Worm (Caenorhabditis elegans) whole organism, young adult: ENCODE measurements around the gene F46G11.2.
A peak's percentile ranks its signal among the peaks of the same experiment; 100 is the strongest.

Experiments used
- B0019.2 ChIP-seq: fragments of 200-800 bp; sonication (Bioruptor generic); conservative IDR thresholded peaks from 2 replicates; pipeline ENCODE4 v1.3.6; 2022; ENCODE audit warnings: missing genetic modification reagents, missing genetic modification characterization, missing compliant biosample characterization
- B0035.1 ChIP-seq: sonication (generic microtip); optimal IDR thresholded peaks from 2 replicates; lab custom pipeline; 2016; ENCODE audit warnings: missing genetic modification characterization, mild to moderate bottlenecking, missing compliant biosample characterization, missing genotype, missing genetic modification reagents
- C17E4.6 ChIP-seq: fragments of 200-800 bp; sonication (Bioruptor generic); IDR thresholded peaks from 2 replicates; pipeline ENCODE4 v1.3.6; 2022; ENCODE audit warnings: missing genetic modification reagents, missing genetic modification characterization, missing compliant biosample characterization
- F23B12.7 ChIP-seq: sonication (generic microtip); optimal IDR thresholded peaks from 2 replicates; lab custom pipeline; 2017; ENCODE audit warnings: missing genetic modification characterization, mild to moderate bottlenecking, missing compliant biosample characterization, antibody characterized with exemption, moderate library complexity; ENCODE audit not compliant: insufficient read depth
- F37B4.10 ChIP-seq: fragments of 200-800 bp; sonication (Bioruptor generic); IDR thresholded peaks from 2 replicates; pipeline ENCODE4 v1.3.6; 2022; ENCODE audit warnings: missing genetic modification characterization, missing compliant biosample characterization
- F49E8.2 ChIP-seq: sonication (generic microtip); optimal IDR thresholded peaks from 3 replicates; lab custom pipeline; 2017; ENCODE audit warnings: missing genetic modification characterization, mild to moderate bottlenecking, missing compliant biosample characterization, antibody characterized with exemption, moderate library complexity; ENCODE audit not compliant: insufficient read depth
- F52B5.7 ChIP-seq: sonication (generic microtip); optimal IDR thresholded peaks from 2 replicates; lab custom pipeline; 2016; ENCODE audit warnings: mild to moderate bottlenecking, missing genetic modification characterization, missing compliant biosample characterization
- F55B11.4 ChIP-seq: sonication (generic microtip); optimal IDR thresholded peaks from 2 replicates; lab custom pipeline; 2016; ENCODE audit warnings: missing compliant biosample characterization, missing genetic modification characterization, borderline replicate concordance; ENCODE audit not compliant: insufficient read depth
- K11D2.4 ChIP-seq: fragments of 200-800 bp; sonication (Bioruptor generic); IDR thresholded peaks from 2 replicates; pipeline ENCODE4 v1.3.6; 2022; ENCODE audit warnings: missing genetic modification reagents, missing genetic modification characterization, missing compliant biosample characterization
- K12H6.12 ChIP-seq: fragments of 200-800 bp; sonication (Bioruptor generic); optimal IDR thresholded peaks from 2 replicates; lab custom pipeline; 2018; ENCODE audit warnings: mild to moderate bottlenecking, missing genetic modification characterization, missing compliant biosample characterization
- Y53G8AR.9 ChIP-seq: fragments of 200-800 bp; sonication (Bioruptor generic); conservative IDR thresholded peaks from 2 replicates; pipeline ENCODE4 v1.3.6; 2022; ENCODE audit warnings: missing genetic modification reagents, missing genetic modification characterization, missing compliant biosample characterization
- Y95B8A.8 ChIP-seq: fragments of 200-800 bp; sonication (Bioruptor generic); IDR thresholded peaks from 2 replicates; pipeline ENCODE4 v1.3.6; 2022; ENCODE audit warnings: missing genetic modification reagents, missing genetic modification characterization, missing compliant biosample characterization
- ZK185.1 ChIP-seq: sonication (generic microtip); optimal IDR thresholded peaks from 2 replicates; lab custom pipeline; 2016; ENCODE audit warnings: mild to moderate bottlenecking, missing genetic modification characterization, missing compliant biosample characterization; ENCODE audit not compliant: poor library complexity, severe bottlenecking
- akir-1 ChIP-seq: fragments of 200-800 bp; sonication (Bioruptor generic); optimal IDR thresholded peaks from 2 replicates; lab custom pipeline; 2018; ENCODE audit warnings: mild to moderate bottlenecking, missing genetic modification characterization, moderate library complexity, missing compliant biosample characterization
- aptf-3 ChIP-seq: fragments of 200-800 bp; sonication (Bioruptor generic); IDR thresholded peaks from 2 replicates; pipeline ENCODE4 v1.3.6; 2022; ENCODE audit warnings: missing genetic modification characterization, missing compliant biosample characterization
- athp-1 ChIP-seq: sonication (generic microtip); optimal IDR thresholded peaks from 2 replicates; lab custom pipeline; 2017; ENCODE audit warnings: mild to moderate bottlenecking, missing genetic modification characterization, missing compliant biosample characterization
- attf-6 ChIP-seq: fragments of 200-800 bp; sonication (Bioruptor generic); IDR thresholded peaks from 2 replicates; pipeline ENCODE4 v1.3.6; 2022; ENCODE audit warnings: missing genetic modification reagents, missing genetic modification characterization, missing compliant biosample characterization
- cebp-2 ChIP-seq: fragments of 200-800 bp; sonication (Bioruptor generic); IDR thresholded peaks from 2 replicates; pipeline ENCODE4 v1.3.6; 2022; ENCODE audit warnings: missing genetic modification characterization, missing compliant biosample characterization
- ceh-27 ChIP-seq: fragments of 200-800 bp; sonication (Bioruptor generic); optimal IDR thresholded peaks from 2 replicates; lab custom pipeline; 2018; ENCODE audit warnings: mild to moderate bottlenecking, missing genetic modification characterization, moderate library complexity, missing compliant biosample characterization
- ceh-40 ChIP-seq: fragments of 200-800 bp; sonication (Bioruptor generic); IDR thresholded peaks from 2 replicates; pipeline ENCODE4 v1.3.6; 2022; ENCODE audit warnings: missing genetic modification characterization, missing compliant biosample characterization
- ceh-79 ChIP-seq: sonication (generic microtip); optimal IDR thresholded peaks from 2 replicates; lab custom pipeline; 2017; ENCODE audit warnings: mild to moderate bottlenecking, missing genetic modification characterization, missing compliant biosample characterization
- ceh-91 ChIP-seq: fragments of 200-800 bp; sonication (Bioruptor generic); IDR thresholded peaks from 2 replicates; pipeline ENCODE4 v1.3.6; 2022; ENCODE audit warnings: missing genetic modification reagents, missing genetic modification characterization, missing compliant biosample characterization
- chd-7 ChIP-seq: sonication (generic microtip); optimal IDR thresholded peaks from 2 replicates; lab custom pipeline; 2016; ENCODE audit warnings: mild to moderate bottlenecking, missing genetic modification characterization, moderate library complexity, missing compliant biosample characterization
- dpl-1 ChIP-seq: fragments of 150-350 bp; optimal IDR thresholded peaks from 2 replicates; lab custom pipeline; 2014; ENCODE audit warnings: missing biosample characterization, missing genetic modification reagents, missing genetic modification characterization
- efl-1 ChIP-seq: fragments of 150-350 bp; optimal IDR thresholded peaks from 2 replicates; lab custom pipeline; 2014; ENCODE audit warnings: missing biosample characterization, missing genetic modification reagents, missing genetic modification characterization
- egrh-3 ChIP-seq: fragments of 200-800 bp; sonication (Bioruptor generic); IDR thresholded peaks from 2 replicates; pipeline ENCODE4 v1.3.6; 2022; ENCODE audit warnings: missing genetic modification reagents, missing genetic modification characterization, missing compliant biosample characterization
- ekl-4 ChIP-seq: fragments of 200-800 bp; sonication (Bioruptor generic); IDR thresholded peaks from 2 replicates; pipeline ENCODE4 v1.3.6; 2022; ENCODE audit warnings: missing genetic modification reagents, missing genetic modification characterization, missing compliant biosample characterization
- fkh-3 ChIP-seq: sonication (generic microtip); optimal IDR thresholded peaks from 2 replicates; lab custom pipeline; 2016; ENCODE audit warnings: mild to moderate bottlenecking, missing genetic modification characterization, missing compliant biosample characterization
- gei-17 ChIP-seq: fragments of 200-800 bp; sonication (Bioruptor generic); optimal IDR thresholded peaks from 2 replicates; lab custom pipeline; 2018; ENCODE audit warnings: mild to moderate bottlenecking, missing genetic modification characterization, missing compliant biosample characterization
- hmg-1.2 ChIP-seq: fragments of 200-800 bp; sonication (Bioruptor generic); IDR thresholded peaks from 2 replicates; pipeline ENCODE4 v1.3.6; 2022; ENCODE audit warnings: missing genetic modification reagents, missing genetic modification characterization, missing compliant biosample characterization
- hsf-1 ChIP-seq: fragments of 200-800 bp; sonication (Bioruptor generic); IDR thresholded peaks from 2 replicates; pipeline ENCODE4 v1.3.6; 2022; ENCODE audit warnings: missing genetic modification reagents, missing genetic modification characterization, missing compliant biosample characterization
- let-526 ChIP-seq: fragments of 200-800 bp; sonication (Bioruptor generic); IDR thresholded peaks from 2 replicates; pipeline ENCODE4 v1.3.6; 2022; ENCODE audit warnings: missing genetic modification reagents, missing genetic modification characterization, missing compliant biosample characterization
- lir-1 ChIP-seq: fragments of 200-800 bp; sonication (Bioruptor generic); conservative IDR thresholded peaks from 2 replicates; pipeline ENCODE4 v1.3.6; 2022; ENCODE audit warnings: missing genetic modification reagents, missing genetic modification characterization, missing compliant biosample characterization
- lsy-27 ChIP-seq: sonication (generic microtip); optimal IDR thresholded peaks from 2 replicates; lab custom pipeline; 2017; ENCODE audit warnings: missing genetic modification characterization, mild to moderate bottlenecking, missing compliant biosample characterization, antibody characterized with exemption, missing genotype, borderline replicate concordance; ENCODE audit not compliant: insufficient read depth
- madf-10 ChIP-seq: sonication (generic microtip); optimal IDR thresholded peaks from 2 replicates; lab custom pipeline; 2016; ENCODE audit warnings: mild to moderate bottlenecking, missing genetic modification characterization, missing compliant biosample characterization
- mcd-1 ChIP-seq: fragments of 200-800 bp; sonication (Bioruptor generic); IDR thresholded peaks from 2 replicates; pipeline ENCODE4 v1.3.6; 2022; ENCODE audit warnings: missing genetic modification reagents, missing genetic modification characterization, missing compliant biosample characterization
- mes-4 ChIP-seq: sonication (generic microtip); optimal IDR thresholded peaks from 2 replicates; lab custom pipeline; 2016; ENCODE audit warnings: missing genotype, missing genetic modification characterization, missing compliant biosample characterization
- nhr-179 ChIP-seq: sonication (generic microtip); optimal IDR thresholded peaks from 2 replicates; lab custom pipeline; 2016; ENCODE audit warnings: mild to moderate bottlenecking, missing genetic modification characterization, missing compliant biosample characterization
- pha-4 ChIP-seq: fragments of 150-350 bp; sonication (generic microtip); optimal IDR thresholded peaks from 2 replicates; lab custom pipeline; 2014; ENCODE audit warnings: missing biosample characterization, missing genetic modification reagents, missing genetic modification characterization
- rec-8 ChIP-seq, 2 experiments: sonication (generic microtip); optimal IDR thresholded peaks; 2 replicates each; lab custom pipeline; 2016; ENCODE audit warnings: mild to moderate bottlenecking in 2 of 2, missing genetic modification characterization in 2 of 2, missing genetic modification reagents in 2 of 2, missing genotype in 2 of 2, missing biosample characterization in 1 of 2, missing compliant biosample characterization in 1 of 2, moderate library complexity in 1 of 2
- rpc-1 ChIP-seq, 2 experiments: fragments of 150-350 bp in 1 of 2; sonication (generic microtip) in 1 of 2; optimal IDR thresholded peaks; 2 replicates each; lab custom pipeline; 2014 to 2018; ENCODE audit warnings: missing biosample characterization in 1 of 2, missing genetic modification characterization in 1 of 2, missing genetic modification reagents in 1 of 2, missing genotype in 1 of 2
- sdz-38 ChIP-seq: sonication (generic microtip); optimal IDR thresholded peaks from 2 replicates; lab custom pipeline; 2016; ENCODE audit warnings: missing genotype, missing genetic modification characterization, missing compliant biosample characterization
- sptf-2 ChIP-seq: fragments of 200-800 bp; sonication (Bioruptor generic); optimal IDR thresholded peaks from 2 replicates; lab custom pipeline; 2018; ENCODE audit warnings: mild to moderate bottlenecking, missing genetic modification characterization, missing compliant biosample characterization
- unc-62 ChIP-seq: fragments of 150-350 bp; optimal IDR thresholded peaks from 2 replicates; lab custom pipeline; 2014; ENCODE audit warnings: missing biosample characterization, missing genetic modification reagents, missing genetic modification characterization
- xnd-1 ChIP-seq: sonication (generic microtip); optimal IDR thresholded peaks from 2 replicates; lab custom pipeline; 2016; ENCODE audit warnings: missing genotype, missing genetic modification reagents, missing genetic modification characterization, missing compliant biosample characterization
- zim-3 ChIP-seq: sonication (generic microtip); optimal IDR thresholded peaks from 2 replicates; lab custom pipeline; 2017; ENCODE audit warnings: mild to moderate bottlenecking, missing genetic modification characterization, moderate library complexity, missing compliant biosample characterization
- ztf-18 ChIP-seq: sonication (generic microtip); optimal IDR thresholded peaks from 2 replicates; lab custom pipeline; 2016; ENCODE audit warnings: missing genotype, mild to moderate bottlenecking, missing genetic modification characterization, missing compliant biosample characterization
- ztf-6 ChIP-seq: fragments of 200-800 bp; sonication (Bioruptor generic); IDR thresholded peaks from 2 replicates; pipeline ENCODE4 v1.3.6; 2022; ENCODE audit warnings: missing genetic modification reagents, missing genetic modification characterization, missing compliant biosample characterization

F46G11.2 gene

DNA sequence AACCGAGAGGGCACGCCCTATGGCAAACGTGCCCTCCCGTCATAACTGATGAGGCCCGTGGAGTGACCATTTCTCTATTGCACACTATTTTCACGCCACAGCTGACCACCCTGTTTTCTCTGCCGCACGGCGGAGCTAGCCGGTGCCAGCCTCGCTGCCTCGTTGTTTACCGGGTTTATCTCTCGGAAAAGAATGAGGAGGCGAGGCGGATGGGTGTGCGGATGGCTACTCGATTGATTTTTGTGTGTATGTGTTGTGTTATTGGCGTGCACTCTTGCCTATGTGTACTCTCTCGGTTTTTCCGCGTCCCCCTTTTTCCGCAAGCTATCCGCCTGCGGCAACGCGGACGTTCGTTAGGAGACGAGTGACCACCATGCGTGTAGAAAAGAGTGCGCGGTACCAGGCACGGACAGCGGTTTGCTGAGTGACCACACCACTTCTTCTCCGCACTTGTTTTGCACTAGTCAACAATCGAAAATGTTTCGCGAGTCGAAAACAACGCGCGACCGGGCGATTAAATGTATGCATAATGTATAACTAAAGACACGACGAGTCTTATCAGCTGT, 24.1 kb downstream of the F46G11.2 start (continued):
- TF ChIP-seq lir-1 (GFP tag; lab: Robert Waterston, UW) (no peak), ceh-91 (no peak), fkh-3 (tag; lab: Kevin White, UChicago) (no peak), ceh-40 (GFP tag; lab: Robert Waterston, UW) (no peak), Y95B8A.8 (GFP tag; lab: Robert Waterston, UW) (no peak), mes-4 (no peak), C17E4.6 (GFP tag; lab: Robert Waterston, UW) (no peak), ztf-6 (GFP tag; lab: Robert Waterston, UW) (no peak), efl-1 (no peak), chd-7 (tag; lab: Kevin White, UChicago) (peak; percentile 42), madf-10 (tag; lab: Kevin White, UChicago) (no peak), B0019.2 (GFP tag; lab: Robert Waterston, UW) (no peak), K11D2.4 (GFP tag; lab: Robert Waterston, UW) (no peak), rec-8 (tag; optimal IDR thresholded peaks at IDR 0.05; lab: Kevin White, UChicago) (no peak), ZK185.1 (tag; lab: Kevin White, UChicago) (no peak), F52B5.7 (tag; lab: Kevin White, UChicago) (no peak), K12H6.12 (peak; percentile 67), pha-4 (no peak), mcd-1 (GFP tag; lab: Robert Waterston, UW) (no peak; the same call in 1 of the 2 replicates), athp-1 (no peak), ceh-27 (GFP tag; lab: Kevin White, UChicago) (no peak), dpl-1 (GFP tag; lab: Kevin White, UChicago) (no peak), lsy-27 (no peak), rpc-1 (optimal IDR thresholded peaks at IDR 0.05; lab: Kevin White, UChicago) (no peak), rpc-1 (tag; optimal IDR thresholded peaks at IDR 0.05; lab: Kevin White, UChicago) (no peak), aptf-3 (GFP tag; lab: Robert Waterston, UW) (no peak), ceh-79 (tag; lab: Kevin White, UChicago) (no peak), attf-6 (no peak), F55B11.4 (tag; lab: Kevin White, UChicago) (no peak), B0035.1 (tag; lab: Kevin White, UChicago) (no peak), F23B12.7 (tag; lab: Kevin White, UChicago) (no peak), unc-62 (GFP tag; lab: Kevin White, UChicago) (no peak), egrh-3 (GFP tag; lab: Robert Waterston, UW) (no peak; the same call in 1 of the 2 replicates), nhr-179 (tag; lab: Kevin White, UChicago) (no peak), ztf-18 (tag; lab: Kevin White, UChicago) (no peak), Y53G8AR.9 (GFP tag; lab: Robert Waterston, UW) (no peak), let-526 (GFP tag; lab: Robert Waterston, UW) (0 out of 2 replicates have a peak, but pooled peaks have one; percentile 15), F37B4.10 (0 out of 2 replicates have a peak, but pooled peaks have one; percentile 79), xnd-1 (tag; lab: Kevin White, UChicago) (no peak), hmg-1.2 (GFP tag; lab: Robert Waterston, UW) (peak; percentile 39; the same call in 1 of the 2 replicates), hsf-1 (GFP tag; lab: Robert Waterston, UW) (no peak; the same call in 1 of the 2 replicates), gei-17 (no peak), akir-1 (no peak), sdz-38 (tag; lab: Kevin White, UChicago) (no peak), ekl-4 (GFP tag; lab: Robert Waterston, UW) (no peak), F49E8.2 (tag; lab: Kevin White, UChicago) (no peak), zim-3 (peak; percentile 46), cebp-2 (no peak), sptf-2 (no peak)
